Worm (Caenorhabditis elegans) whole organism, midembryonic: ENCODE data around the gene rsa-2.

Experiments used
- T22C8.4 ChIP-seq: fragments of 200-800 bp; sonication (Bioruptor generic); IDR thresholded peaks from 2 replicates; pipeline ENCODE4 v1.3.6; 2022; ENCODE audit warnings: missing genetic modification characterization, missing compliant biosample characterization
- cog-1 ChIP-seq: sonication (generic microtip); optimal IDR thresholded peaks from 2 replicates; lab custom pipeline; 2016; ENCODE audit warnings: missing genetic modification characterization, missing compliant biosample characterization
- flt-1 ChIP-seq: fragments of 200-800 bp; sonication (Bioruptor generic); IDR thresholded peaks from 2 replicates; pipeline ENCODE4 v1.3.6; 2022; ENCODE audit warnings: missing genetic modification characterization, missing compliant biosample characterization
- klf-2 ChIP-seq: fragments of 200-800 bp; sonication (Bioruptor generic); conservative IDR thresholded peaks from 2 replicates; pipeline ENCODE4 v1.3.6; 2022; ENCODE audit warnings: missing genetic modification reagents, missing genetic modification characterization, missing compliant biosample characterization
- med-1 ChIP-seq: sonication (generic microtip); optimal IDR thresholded peaks from 2 replicates; lab custom pipeline; 2017; ENCODE audit warnings: missing genetic modification characterization, mild to moderate bottlenecking, missing compliant biosample characterization, antibody characterized with exemption, missing genetic modification reagents; ENCODE audit not compliant: insufficient read depth
- ref-1 ChIP-seq: fragments of 200-800 bp; sonication (Bioruptor generic); conservative IDR thresholded peaks from 2 replicates; pipeline ENCODE4 v1.3.6; 2022; ENCODE audit warnings: missing genetic modification reagents, missing genetic modification characterization, missing compliant biosample characterization
- tab-1 ChIP-seq: fragments of 200-800 bp; sonication (Bioruptor generic); IDR thresholded peaks from 2 replicates; pipeline ENCODE4 v1.3.6; 2022; ENCODE audit warnings: missing genetic modification characterization, missing compliant biosample characterization
- ztf-29 ChIP-seq: fragments of 200-800 bp; sonication (Bioruptor generic); IDR thresholded peaks from 2 replicates; pipeline ENCODE4 v1.3.6; 2022; ENCODE audit warnings: missing genetic modification reagents, missing genetic modification characterization, missing compliant biosample characterization

- TF ChIP-seq ref-1 (GFP tag; lab: Robert Waterston, UW), result no peak
- no peak for TF ChIP-seq T22C8.4 (GFP tag; lab: Robert Waterston, UW)
- no peak for TF ChIP-seq med-1 (GFP tag; lab: Kevin White, UChicago)
- TF ChIP-seq klf-2, result no peak
- no peak for TF ChIP-seq ztf-29 (GFP tag; lab: Robert Waterston, UW)
- no peak for TF ChIP-seq tab-1 (GFP tag; lab: Robert Waterston, UW)
- no peak for TF ChIP-seq cog-1 (tag; lab: Kevin White, UChicago)
- no peak for TF ChIP-seq flt-1
Measured at ce11 chrIII:11022278-11022677, 41.0 kb upstream of the rsa-2 start.
